Fruit fly (Drosophila melanogaster): ENCODE measurements around the gene CG34238.
A peak's percentile ranks its signal among the peaks of the same experiment; 100 is the strongest.

dm6 chr3L:10665433-10666150 is 39.3 kb downstream of the CG34238 start:
- peak; percentile 81 for TF ChIP-seq ovo (GFP tag; optimal IDR thresholded peaks at IDR 0.05)
- peak; percentile 88 for TF ChIP-seq Crg-1 (GFP tag; optimal IDR thresholded peaks at IDR 0.05)
- TF ChIP-seq CG11617 (GFP tag; optimal IDR thresholded peaks at IDR 0.05) = peak; percentile 99
- peak; percentile 93 for TF ChIP-seq Clk (GFP tag; optimal IDR thresholded peaks at IDR 0.05)
- TF ChIP-seq CG7045 (GFP tag; optimal IDR thresholded peaks at IDR 0.05) = peak; percentile 98
- TF ChIP-seq toe (GFP tag; optimal IDR thresholded peaks at IDR 0.05) = peak; percentile 97

Measured in whole organism, adult.